Fruit fly (Drosophila melanogaster): ENCODE results near the gene Josd.

- TF ChIP-seq insv (optimal IDR thresholded peaks at IDR 0.05) (no peak), Sin3A (optimal IDR thresholded peaks at IDR 0.05) (no peak), psq (optimal IDR thresholded peaks at IDR 0.05) (no peak), ttk (optimal IDR thresholded peaks at IDR 0.05) (no peak)
These were observed 4.5 kb downstream of the Josd start for dm6 chrX:6265456-6265877.
